Worm (Caenorhabditis elegans): Measurements from ENCODE around the gene D2045.7.

- TF ChIP-seq unc-39 (tag; optimal IDR thresholded peaks at IDR 0.05) (no peak), elt-3 (tag; optimal IDR thresholded peaks at IDR 0.05) (no peak), ceh-28 (tag; optimal IDR thresholded peaks at IDR 0.05) (no peak), nhr-11 (tag; optimal IDR thresholded peaks at IDR 0.05) (no peak), nhr-237 (tag; optimal IDR thresholded peaks at IDR 0.05) (no peak), aly-2 (tag; optimal IDR thresholded peaks at IDR 0.05) (no peak), fos-1 (tag; optimal IDR thresholded peaks at IDR 0.05) (no peak), ceh-9 (tag; optimal IDR thresholded peaks at IDR 0.05) (no peak), pqm-1 (tag; optimal IDR thresholded peaks at IDR 0.05) (no peak), skn-1 (tag; optimal IDR thresholded peaks at IDR 0.05) (no peak), unc-62 (GFP tag; optimal IDR thresholded peaks at IDR 0.05) (no peak), ztf-4 (tag; optimal IDR thresholded peaks at IDR 0.05) (no peak), nhr-25 (tag; optimal IDR thresholded peaks at IDR 0.05) (no peak)
Measured at ce11 chrIII:10469574-10470055, 9.7 kb upstream of the D2045.7 start, which contains the start of gene D2045.5.
